Worm (Caenorhabditis elegans) whole organism, L2 larva: ENCODE measurements around the gene T19H12.6.

ENCODE experiments used
- ama-1 ChIP-seq: fragments of 150-350 bp; optimal IDR thresholded peaks from 2 replicates; lab custom pipeline; 2018; ENCODE audit warnings: inconsistent platforms
- blmp-1 ChIP-seq: sonication (generic microtip); optimal IDR thresholded peaks from 2 replicates; lab custom pipeline; 2017; ENCODE audit warnings: missing genetic modification characterization, mild to moderate bottlenecking, missing compliant biosample characterization, antibody characterized with exemption, moderate library complexity; ENCODE audit not compliant: insufficient read depth
- egl-27 ChIP-seq: sonication (generic microtip); optimal IDR thresholded peaks from 3 replicates; lab custom pipeline; 2017; ENCODE audit warnings: missing biosample characterization, missing genetic modification reagents, missing genetic modification characterization
- elt-3 ChIP-seq: sonication (generic microtip); optimal IDR thresholded peaks from 2 replicates; lab custom pipeline; 2017; ENCODE audit warnings: missing biosample characterization, missing genetic modification characterization
- lsy-2 ChIP-seq, 2 experiments: fragments of 150-350 bp in 1 of 2; sonication (generic microtip) in 1 of 2; optimal IDR thresholded peaks; 2 replicates each; lab custom pipeline; 2014 to 2017; ENCODE audit warnings: missing biosample characterization in 2 of 2, missing genetic modification characterization in 2 of 2
- nhr-12 ChIP-seq: fragments of 150-350 bp; optimal IDR thresholded peaks from 2 replicates; lab custom pipeline; 2014; ENCODE audit warnings: missing biosample characterization, missing genetic modification characterization
- unc-39 ChIP-seq: fragments of 150-350 bp; optimal IDR thresholded peaks from 2 replicates; lab custom pipeline; 2014; ENCODE audit warnings: missing biosample characterization, missing genetic modification characterization

DNA sequence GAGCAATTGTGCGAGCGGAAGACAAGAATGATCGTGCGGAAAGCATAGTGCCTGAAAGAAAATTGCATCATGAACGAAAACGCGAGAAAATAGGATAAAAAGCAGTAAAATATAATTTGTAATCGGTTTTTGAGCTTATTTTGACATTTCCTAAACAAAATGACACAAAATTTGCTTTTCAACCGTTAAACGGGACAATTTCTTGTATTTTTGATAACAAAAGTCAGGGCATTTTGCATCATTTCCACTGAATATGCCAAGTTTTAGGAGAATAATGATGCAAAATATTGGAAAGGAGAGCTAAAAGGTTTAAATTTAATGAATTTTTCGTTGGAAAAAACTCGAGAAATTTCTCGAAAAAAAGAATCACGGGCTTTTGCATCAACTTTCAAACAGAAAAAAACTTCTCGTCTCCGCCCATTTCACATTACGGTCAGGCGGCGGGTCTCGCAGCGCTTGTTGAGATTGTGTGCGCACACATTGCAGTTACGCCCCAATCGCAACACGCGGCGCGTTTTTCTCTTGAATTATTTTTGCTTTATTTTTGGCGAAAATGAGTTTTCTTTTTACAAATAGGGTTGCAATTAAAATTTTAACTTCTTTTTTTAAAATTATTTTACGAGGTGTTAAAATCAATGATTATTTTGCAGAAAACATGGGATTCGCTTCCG, 50.6 kb downstream of the T19H12.6 start, which contains the start of the genes hsp-6 and C37H5.5:
- peak; percentile 42 to 92 for TF ChIP-seq lsy-2 (tag; optimal IDR thresholded peaks at IDR 0.05; lab: Kevin White, UChicago)
- no peak for TF ChIP-seq nhr-12
- peak; percentile 36 for TF ChIP-seq blmp-1
- TF ChIP-seq ama-1 (lab: Kevin White, UChicago): peak; percentile 31
- TF ChIP-seq elt-3 (tag; lab: Kevin White, UChicago): no peak
- TF ChIP-seq egl-27 (tag; lab: Kevin White, UChicago): no peak
- TF ChIP-seq unc-39 (tag; lab: Kevin White, UChicago): no peak
